Worm (Caenorhabditis elegans): Measurements from ENCODE around the gene nhr-52.

DNA sequence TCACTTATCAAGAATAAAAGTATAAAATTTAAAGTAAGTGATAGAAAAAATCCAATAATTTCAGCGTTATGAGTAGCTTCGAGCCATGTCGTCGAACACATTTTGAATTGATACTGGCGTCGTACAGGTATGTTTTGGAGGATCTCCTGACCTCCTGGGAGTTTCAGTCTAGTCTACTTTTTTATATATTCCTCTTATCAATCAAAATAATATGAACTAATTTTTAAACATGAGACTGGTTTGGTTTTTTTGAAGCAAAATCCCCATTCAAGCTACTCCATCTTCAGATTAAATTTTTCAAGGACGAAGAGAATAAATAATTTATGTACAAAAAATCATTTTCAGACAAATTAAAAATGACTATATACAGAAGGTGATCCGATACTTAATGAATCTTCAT is 34.6 kb downstream of the nhr-52 start, which contains the start of gene str-101:
- TF ChIP-seq ama-1 (optimal IDR thresholded peaks at IDR 0.05) (no peak), hmg-4 (GFP tag; optimal IDR thresholded peaks at IDR 0.05) (no peak), ceh-13 (GFP tag; optimal IDR thresholded peaks at IDR 0.05) (no peak)
